Worm (Caenorhabditis elegans): ENCODE results near the gene F53C3.11.

DNA sequence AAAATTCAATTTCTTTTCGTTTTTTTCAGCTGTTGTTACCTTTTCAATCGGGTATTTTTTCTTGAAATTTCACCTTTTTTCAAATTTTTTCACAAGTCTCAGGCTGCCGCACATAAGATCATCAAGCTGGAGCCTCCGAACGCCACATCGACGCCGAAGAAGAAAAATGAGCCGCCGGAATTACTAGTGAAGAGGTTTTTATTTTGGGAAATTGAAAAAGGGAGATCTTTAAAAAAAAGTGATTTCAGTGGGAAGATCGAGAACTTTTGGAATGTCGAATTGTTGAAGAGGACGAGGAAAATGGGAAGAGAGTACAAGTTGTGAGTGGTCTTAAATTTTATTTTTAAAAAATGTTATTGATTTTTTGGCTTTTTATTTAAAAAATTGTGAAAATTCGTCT is 43.6 kb upstream of the F53C3.11 start, which contains the start of gene sea-2:
- no peak for TF ChIP-seq him-1 (tag; optimal IDR thresholded peaks at IDR 0.05)
- no peak for TF ChIP-seq dao-5 (tag; optimal IDR thresholded peaks at IDR 0.05)
- no peak for TF ChIP-seq W03F9.2 (tag; optimal IDR thresholded peaks at IDR 0.05)
